Worm (Caenorhabditis elegans) whole organism, L4 larva: ENCODE measurements around the gene dec-7.

Experiments used
- F44E2.7 ChIP-seq: fragments of 200-800 bp; sonication (Bioruptor generic); IDR thresholded peaks from 2 replicates; pipeline ENCODE4 v2.1.2; 2022; ENCODE audit warnings: missing genetic modification characterization, missing compliant biosample characterization
- aly-2 ChIP-seq: sonication (generic microtip); optimal IDR thresholded peaks from 2 replicates; lab custom pipeline; 2018; ENCODE audit warnings: missing biosample characterization, missing genetic modification characterization
- ces-1 ChIP-seq: fragments of 150-350 bp; sonication (generic microtip); optimal IDR thresholded peaks from 4 replicates; lab custom pipeline; 2014; ENCODE audit warnings: missing biosample characterization, missing genetic modification reagents, missing genetic modification characterization
- lin-13 ChIP-seq: fragments of 150-350 bp; optimal IDR thresholded peaks from 2 replicates; lab custom pipeline; 2014; ENCODE audit warnings: missing biosample characterization, missing genetic modification reagents, missing genetic modification characterization
- lin-15B ChIP-seq: fragments of 150-350 bp; sonication (generic microtip); optimal IDR thresholded peaks from 3 replicates; lab custom pipeline; 2014; ENCODE audit warnings: missing biosample characterization, missing genetic modification characterization
- lir-3 ChIP-seq: sonication (generic microtip); optimal IDR thresholded peaks from 2 replicates; lab custom pipeline; 2016; ENCODE audit warnings: mild to moderate bottlenecking, missing genetic modification characterization, missing compliant biosample characterization
- lsy-2 ChIP-seq, 2 experiments: fragments of 150-350 bp in 1 of 2; sonication (generic microtip) in 1 of 2; optimal IDR thresholded peaks; 2 replicates each; lab custom pipeline; 2014 to 2017; ENCODE audit warnings: missing biosample characterization in 2 of 2, missing genetic modification characterization in 2 of 2
- madf-5 ChIP-seq, 2 experiments: fragments of 200-800 bp; sonication (Bioruptor generic); IDR thresholded peaks; 2 replicates each; pipeline ENCODE4 v1.3.6; 2022; ENCODE audit warnings: missing compliant biosample characterization in 2 of 2, missing genetic modification characterization in 2 of 2
- mep-1 ChIP-seq: fragments of 150-350 bp; sonication (generic microtip); optimal IDR thresholded peaks from 3 replicates; lab custom pipeline; 2014; ENCODE audit warnings: missing biosample characterization, missing genetic modification characterization
- nhr-11 ChIP-seq: fragments of 150-350 bp; optimal IDR thresholded peaks from 2 replicates; lab custom pipeline; 2014; ENCODE audit warnings: missing biosample characterization, missing genetic modification characterization
- nhr-25 ChIP-seq: sonication (generic microtip); optimal IDR thresholded peaks from 2 replicates; lab custom pipeline; 2017; ENCODE audit warnings: missing genetic modification characterization, mild to moderate bottlenecking, missing compliant biosample characterization, antibody characterized with exemption, moderate library complexity, borderline replicate concordance; ENCODE audit not compliant: insufficient read depth
- tag-97 ChIP-seq: fragments of 200-800 bp; sonication (Bioruptor generic); IDR thresholded peaks from 2 replicates; pipeline ENCODE4 v1.3.6; 2022; ENCODE audit warnings: missing genetic modification characterization, missing compliant biosample characterization
- ztf-11 ChIP-seq: fragments of 150-350 bp; optimal IDR thresholded peaks from 2 replicates; lab custom pipeline; 2014; ENCODE audit warnings: missing biosample characterization, missing genetic modification characterization

- no peak for TF ChIP-seq F44E2.7 (GFP tag; lab: Robert Waterston, UW)
- TF ChIP-seq aly-2: no peak
- no peak for TF ChIP-seq tag-97 (GFP tag; lab: Robert Waterston, UW)
- TF ChIP-seq lsy-2 (tag; optimal IDR thresholded peaks at IDR 0.05; lab: Kevin White, UChicago): no peak
- no peak for TF ChIP-seq nhr-25 (tag; lab: Kevin White, UChicago)
- TF ChIP-seq mep-1 (tag; lab: Kevin White, UChicago): no peak
- no peak for TF ChIP-seq lir-3 (tag; lab: Kevin White, UChicago)
- no peak for TF ChIP-seq lin-13 (GFP tag; lab: Kevin White, UChicago)
- TF ChIP-seq lin-15B (tag; lab: Kevin White, UChicago): no peak
- no peak for TF ChIP-seq ces-1
- TF ChIP-seq nhr-11 (tag; lab: Kevin White, UChicago): no peak
- TF ChIP-seq ztf-11 (tag; lab: Kevin White, UChicago): no peak
- no peak for TF ChIP-seq madf-5 (GFP tag; IDR thresholded peaks at IDR 0.05; lab: Robert Waterston, UW)
Observed at ce11 chrIII:9986827-9987429, 54.7 kb downstream of the dec-7 start, which contains the start of gene C05B5.12.
